Worm (Caenorhabditis elegans): ENCODE results near the gene ippk-1.
A peak's percentile ranks its signal among the peaks of the same experiment; 100 is the strongest.

ippk-1 gene

ce11 chrII:12040167-12040566 is 2.5 kb upstream of the ippk-1 start:
- TF ChIP-seq lin-38 (GFP tag; IDR thresholded peaks at IDR 0.05) (peak; percentile 49; the same call in 1 of the 2 replicates), jun-1 (tag; optimal IDR thresholded peaks at IDR 0.05) (no peak), nhr-25 (tag; optimal IDR thresholded peaks at IDR 0.05; ENCODE audit: borderline replicate concordance, insufficient read depth) (peak; percentile 22), skn-1 (tag; optimal IDR thresholded peaks at IDR 0.05) (no peak), madf-5 (GFP tag; IDR thresholded peaks at IDR 0.05) (no peak), daf-16 (GFP tag; optimal IDR thresholded peaks at IDR 0.05) (no peak), daf-16 (tag; optimal IDR thresholded peaks at IDR 0.05) (peak; percentile 96), php-3 (GFP tag; IDR thresholded peaks at IDR 0.05) (no peak), dmd-8 (GFP tag; IDR thresholded peaks at IDR 0.05) (no peak), zag-1 (tag; optimal IDR thresholded peaks at IDR 0.05) (no peak), daf-12 (tag; optimal IDR thresholded peaks at IDR 0.05) (no peak), ceh-62 (tag; optimal IDR thresholded peaks at IDR 0.05) (no peak), egl-43 (GFP tag; IDR thresholded peaks at IDR 0.05) (no peak), unc-39 (tag; optimal IDR thresholded peaks at IDR 0.05) (no peak), nhr-10 (tag; optimal IDR thresholded peaks at IDR 0.05) (no peak), vab-7 (GFP tag; IDR thresholded peaks at IDR 0.05) (no peak), aly-2 (tag; optimal IDR thresholded peaks at IDR 0.05) (no peak), ceh-20 (GFP tag; IDR thresholded peaks at IDR 0.05) (no peak), madf-9 (GFP tag; conservative IDR thresholded peaks at IDR 0.05) (no peak), nhr-76 (tag; optimal IDR thresholded peaks at IDR 0.05) (no peak), dmd-9 (GFP tag; IDR thresholded peaks at IDR 0.05) (no peak), zfp-3 (GFP tag; conservative IDR thresholded peaks at IDR 0.05) (no peak), lin-13 (GFP tag; optimal IDR thresholded peaks at IDR 0.05) (no peak), nhr-77 (tag; optimal IDR thresholded peaks at IDR 0.05) (peak; percentile 81), arid-1 (GFP tag; conservative IDR thresholded peaks at IDR 0.05) (peak; percentile 44; the same call in 1 of the 2 replicates), rbr-2 (tag; optimal IDR thresholded peaks at IDR 0.05) (no peak), daf-19 (GFP tag; conservative IDR thresholded peaks at IDR 0.05) (no peak), aha-1 (tag) (peak; percentile 100), Y5F2A.4 (GFP tag; optimal IDR thresholded peaks at IDR 0.05) (no peak), ztf-11 (tag; optimal IDR thresholded peaks at IDR 0.05) (no peak), T26A8.4 (GFP tag; IDR thresholded peaks at IDR 0.05) (no peak), ZK337.2 (GFP tag; IDR thresholded peaks at IDR 0.05) (no peak), cey-2 (tag; optimal IDR thresholded peaks at IDR 0.05; ENCODE audit: borderline replicate concordance, insufficient read depth) (no peak), daf-8 (GFP tag; IDR thresholded peaks at IDR 0.05) (no peak), nhr-6 (tag; optimal IDR thresholded peaks at IDR 0.05) (peak; percentile 8), nhr-42 (GFP tag; IDR thresholded peaks at IDR 0.05) (no peak), ctbp-1 (GFP tag; IDR thresholded peaks at IDR 0.05) (no peak), unc-130 (GFP tag; optimal IDR thresholded peaks at IDR 0.05) (no peak), mep-1 (tag; optimal IDR thresholded peaks at IDR 0.05) (peak; percentile 58), dmd-6 (GFP tag; IDR thresholded peaks at IDR 0.05) (peak; percentile 81), snpc-4 (tag; optimal IDR thresholded peaks at IDR 0.05) (no peak), saeg-2 (GFP tag; IDR thresholded peaks at IDR 0.05) (no peak), snpc-1.2 (GFP tag; IDR thresholded peaks at IDR 0.05) (no peak), Y48G9A.11 (GFP tag; IDR thresholded peaks at IDR 0.05) (no peak), hmg-1.1 (GFP tag; IDR thresholded peaks at IDR 0.05) (peak; percentile 77), ces-1 (GFP tag; optimal IDR thresholded peaks at IDR 0.05) (no peak), nhr-11 (tag; optimal IDR thresholded peaks at IDR 0.05) (peak; percentile 48), lim-7 (GFP tag; IDR thresholded peaks at IDR 0.05) (no peak), lin-39 (tag; optimal IDR thresholded peaks at IDR 0.05) (no peak), hlh-30 (tag; optimal IDR thresholded peaks at IDR 0.05; ENCODE audit: insufficient read depth) (peak; percentile 40), nhr-41 (GFP tag; IDR thresholded peaks at IDR 0.05) (no peak), nhr-102 (tag; optimal IDR thresholded peaks at IDR 0.05) (peak; percentile 1), nhr-111 (GFP tag; optimal IDR thresholded peaks at IDR 0.05) (no peak)

Data from whole organism, L4 larva.